Fruit fly (Drosophila melanogaster): ENCODE measurements around the gene png.

Gene png

dm6 chrX:1380350-1381060 lies 23.1 kb upstream of the png start, which contains the start of the genes CG3719 and CG32813 (continued):
- TF ChIP-seq Xrp1 (GFP tag; IDR thresholded peaks at IDR 0.05) (peak; percentile 31; the same call in 1 of the 2 replicates), CG16813 (GFP tag; IDR thresholded peaks at IDR 0.05; ENCODE audit: partially characterized antibody) (0 out of 3 replicates have a peak, but pooled peaks have one; percentile 28), CG6175 (GFP tag; IDR thresholded peaks at IDR 0.05) (0 out of 3 replicates have a peak, but pooled peaks have one; percentile 10), CG17186 (GFP tag; optimal IDR thresholded peaks at IDR 0.05) (peak; percentile 77), CG32532 (GFP tag; IDR thresholded peaks at IDR 0.05) (peak; percentile 46; the same call in 1 of the 2 replicates), Pdp1 (GFP tag; optimal IDR thresholded peaks at IDR 0.05) (peak; percentile 15 to 19), Hsf (GFP tag; optimal IDR thresholded peaks at IDR 0.05) (peak; percentile 44), CG4328 (GFP tag; optimal IDR thresholded peaks at IDR 0.05) (peak; percentile 2), Lhr (GFP tag; optimal IDR thresholded peaks at IDR 0.05) (peak; percentile 45), fd96Cb (tag; optimal IDR thresholded peaks at IDR 0.05) (peak; percentile 0), sens (GFP tag) (peak; percentile 89), CG6683 (GFP tag; optimal IDR thresholded peaks at IDR 0.05) (no peak), CG9437 (GFP tag; optimal IDR thresholded peaks at IDR 0.05) (peak; percentile 95), CG10267 (tag; optimal IDR thresholded peaks at IDR 0.05) (peak; percentile 92), ap (GFP tag; IDR thresholded peaks at IDR 0.05) (no peak), Drgx (GFP tag; IDR thresholded peaks at IDR 0.05) (0 out of 2 replicates have a peak, but pooled peaks have one; percentile 8), inv (GFP tag; IDR thresholded peaks at IDR 0.05; ENCODE audit: partially characterized antibody) (peak; percentile 29; the same call in 1 of the 2 replicates), Dref (GFP tag; IDR thresholded peaks at IDR 0.05) (peak; percentile 41; the same call in 1 of the 2 replicates), Ssrp (tag; optimal IDR thresholded peaks at IDR 0.05) (no peak), zen2 (GFP tag; IDR thresholded peaks at IDR 0.05; ENCODE audit: partially characterized antibody) (no peak), BEAF-32 (GFP tag; optimal IDR thresholded peaks at IDR 0.05) (peak; percentile 36), Rfx (GFP tag; IDR thresholded peaks at IDR 0.05) (peak; percentile 60), slou (GFP tag; optimal IDR thresholded peaks at IDR 0.05) (peak; percentile 1), shn (GFP tag; optimal IDR thresholded peaks at IDR 0.05) (peak; percentile 12), CG1647 (GFP tag; optimal IDR thresholded peaks at IDR 0.05) (peak; percentile 10), CG14710 (tag; optimal IDR thresholded peaks at IDR 0.05) (peak; percentile 44), CG17829 (tag; optimal IDR thresholded peaks at IDR 0.05) (peak; percentile 22), CG17612 (GFP tag; IDR thresholded peaks at IDR 0.05) (no peak), CG8290 (GFP tag; optimal IDR thresholded peaks at IDR 0.05) (no peak), CG8290 (tag; optimal IDR thresholded peaks at IDR 0.05) (peak in 1 of 2 experiments; percentile 77), al (GFP tag; IDR thresholded peaks at IDR 0.05) (0 out of 2 replicates have a peak, but pooled peaks have one; percentile 11), Xbp1 (GFP tag; optimal IDR thresholded peaks at IDR 0.05) (peak; percentile 49), Aef1 (GFP tag; IDR thresholded peaks at IDR 0.05) (peak; percentile 63), usp (GFP tag; optimal IDR thresholded peaks at IDR 0.05) (no peak), Oaz (GFP tag; IDR thresholded peaks at IDR 0.05) (no peak), Hr51 (GFP tag; optimal IDR thresholded peaks at IDR 0.05) (no peak), H2.0 (GFP tag; IDR thresholded peaks at IDR 0.05) (no peak), CG30403 (GFP tag; optimal IDR thresholded peaks at IDR 0.05) (peak; percentile 35), row (GFP tag; IDR thresholded peaks at IDR 0.05) (peak; percentile 53), CG12744 (GFP tag; optimal IDR thresholded peaks at IDR 0.05) (no peak), chm (GFP tag; IDR thresholded peaks at IDR 0.05) (peak; percentile 45; the same call in 1 of the 2 replicates), peb (GFP tag; IDR thresholded peaks at IDR 0.05) (no peak), CG15696 (tag; optimal IDR thresholded peaks at IDR 0.05) (peak; percentile 4), dysf (GFP tag; IDR thresholded peaks at IDR 0.05) (peak; percentile 18; the same call in 1 of the 3 replicates), MBD-R2 (GFP tag; IDR thresholded peaks at IDR 0.05) (peak; percentile 70), CG12659 (GFP tag; optimal IDR thresholded peaks at IDR 0.05) (peak; percentile 57), sob (GFP tag; IDR thresholded peaks at IDR 0.05) (peak; percentile 57; the same call in 1 of the 2 replicates), Camta (GFP tag; optimal IDR thresholded peaks at IDR 0.05) (peak; percentile 2), hkb (optimal IDR thresholded peaks at IDR 0.05) (no peak), hkb (GFP tag; IDR thresholded peaks at IDR 0.05) (no peak)
